Fruit fly (Drosophila melanogaster) whole organism, pupa: ENCODE measurements around the gene SPH93.

Experiments used
- CG10348 ChIP-seq: fragments of 200-800 bp; sonication (Bioruptor generic); IDR thresholded peaks from 2 replicates; pipeline ENCODE4 v1.3.6; 2022; ENCODE audit warnings: missing biosample characterization, missing genetic modification characterization
- CG12605 ChIP-seq: fragments of 200-800 bp; sonication (Bioruptor generic); IDR thresholded peaks from 2 replicates; pipeline ENCODE4 v1.3.6; 2022; ENCODE audit warnings: missing biosample characterization, missing genetic modification characterization
- CG13204 ChIP-seq: fragments of 200-800 bp; sonication (Bioruptor generic); optimal IDR thresholded peaks from 2 replicates; lab custom pipeline; 2018; ENCODE audit warnings: missing biosample characterization, mild to moderate bottlenecking, missing genetic modification characterization, moderate library complexity
- CG14655 ChIP-seq: fragments of 200-800 bp; sonication (Bioruptor generic); optimal IDR thresholded peaks from 3 replicates; lab custom pipeline; 2017; ENCODE audit warnings: mild to moderate bottlenecking, missing biosample characterization, missing genetic modification reagents, missing genetic modification characterization
- CG15710 ChIP-seq: fragments of 200-800 bp; sonication (Bioruptor generic); optimal IDR thresholded peaks from 2 replicates; lab custom pipeline; 2018; ENCODE audit warnings: missing biosample characterization, mild to moderate bottlenecking, missing genetic modification characterization, moderate library complexity
- CG17806 ChIP-seq: fragments of 200-800 bp; sonication (Bioruptor generic); optimal IDR thresholded peaks from 2 replicates; lab custom pipeline; 2018; ENCODE audit warnings: missing biosample characterization, mild to moderate bottlenecking, missing genetic modification characterization, moderate library complexity
- CG32121 ChIP-seq: fragments of 200-800 bp; sonication (Bioruptor generic); IDR thresholded peaks from 2 replicates; pipeline ENCODE4 v1.3.6; 2022; ENCODE audit warnings: missing biosample characterization, missing genetic modification characterization
- CG34367 ChIP-seq: fragments of 200-800 bp; sonication (Bioruptor generic); optimal IDR thresholded peaks from 2 replicates; lab custom pipeline; 2018; ENCODE audit warnings: missing biosample characterization, mild to moderate bottlenecking, missing genetic modification characterization
- CG4496 ChIP-seq: fragments of 200-800 bp; sonication (Bioruptor generic); IDR thresholded peaks from 3 replicates; pipeline ENCODE4 v1.3.6; 2022; ENCODE audit warnings: missing biosample characterization, missing genetic modification characterization
- CG8159 ChIP-seq: fragments of 200-800 bp; sonication (Bioruptor generic); optimal IDR thresholded peaks from 3 replicates; lab custom pipeline; 2018; ENCODE audit warnings: missing biosample characterization, mild to moderate bottlenecking, missing genetic modification characterization, moderate library complexity
- CG8301 ChIP-seq: fragments of 200-800 bp; sonication (Bioruptor generic); optimal IDR thresholded peaks from 2 replicates; lab custom pipeline; 2018; ENCODE audit warnings: missing biosample characterization, mild to moderate bottlenecking, missing genetic modification characterization
- CG9948 ChIP-seq: fragments of 200-800 bp; sonication (Bioruptor generic); optimal IDR thresholded peaks from 2 replicates; lab custom pipeline; 2018; ENCODE audit warnings: missing biosample characterization, mild to moderate bottlenecking, missing genetic modification characterization, moderate library complexity
- D1 ChIP-seq: fragments of 200-800 bp; sonication (Bioruptor generic); optimal IDR thresholded peaks from 2 replicates; lab custom pipeline; 2018; ENCODE audit warnings: missing biosample characterization, mild to moderate bottlenecking, missing genetic modification characterization, moderate library complexity
- EcR ChIP-seq: fragments of 200-800 bp; sonication (Bioruptor generic); optimal IDR thresholded peaks from 3 replicates; lab custom pipeline; 2019; ENCODE audit warnings: missing biosample characterization, missing genetic modification characterization, mild to moderate bottlenecking, moderate library complexity, missing genetic modification reagents
- Ets98B ChIP-seq: fragments of 200-800 bp; sonication (Bioruptor generic); IDR thresholded peaks from 2 replicates; pipeline ENCODE4 v1.3.6; 2022; ENCODE audit warnings: missing biosample characterization, missing genetic modification characterization
- Pif1A ChIP-seq: fragments of 200-800 bp; sonication (Bioruptor generic); optimal IDR thresholded peaks from 3 replicates; lab custom pipeline; 2016; ENCODE audit warnings: missing biosample characterization, missing genetic modification characterization
- Pif1B ChIP-seq: fragments of 200-800 bp; sonication (Bioruptor generic); optimal IDR thresholded peaks from 3 replicates; lab custom pipeline; 2016; ENCODE audit warnings: missing biosample characterization, missing genetic modification characterization
- Snoo ChIP-seq: fragments of 200-800 bp; sonication (Bioruptor generic); optimal IDR thresholded peaks from 3 replicates; lab custom pipeline; 2017; ENCODE audit warnings: missing biosample characterization, mild to moderate bottlenecking, missing genetic modification characterization, inconsistent platforms
- fd96Ca ChIP-seq: fragments of 200-800 bp; sonication (Bioruptor generic); IDR thresholded peaks from 3 replicates; pipeline ENCODE4 v1.3.6; 2022; ENCODE audit warnings: missing biosample characterization, missing genetic modification characterization
- gl ChIP-seq: fragments of 200-800 bp; sonication (Bioruptor generic); optimal IDR thresholded peaks from 2 replicates; lab custom pipeline; 2018; ENCODE audit warnings: missing biosample characterization, mild to moderate bottlenecking, missing genetic modification characterization
- rn ChIP-seq: fragments of 200-800 bp; sonication (Bioruptor generic); IDR thresholded peaks from 2 replicates; pipeline ENCODE4 v1.3.6; 2022; ENCODE audit warnings: missing biosample characterization, missing genetic modification characterization

SPH93 gene

dm6 chr2L:17457944-17458343 is 2.2 kb upstream of the SPH93 start, which contains the start of gene CG18563:
Gene CG18563 (minus strand): TSS chr2L:17458044.
- TF ChIP-seq Pif1B (GFP tag; lab: Kevin White, UChicago) (no peak), CG8301 (no peak), fd96Ca (GFP tag; lab: Robert Waterston, UW) (no peak), CG34367 (tag; lab: Kevin White, UChicago) (no peak), CG4496 (GFP tag; lab: Robert Waterston, UW) (no peak), EcR (GFP tag; lab: Kevin White, UChicago) (no peak), CG15710 (tag; lab: Kevin White, UChicago) (no peak), gl (tag; lab: Kevin White, UChicago) (no peak), D1 (tag; lab: Kevin White, UChicago) (no peak), CG10348 (GFP tag; lab: Robert Waterston, UW) (no peak), Pif1A (no peak), CG13204 (GFP tag; lab: Kevin White, UChicago) (no peak), CG17806 (tag; lab: Kevin White, UChicago) (no peak), CG8159 (tag; lab: Kevin White, UChicago) (no peak), CG9948 (tag; lab: Kevin White, UChicago) (no peak), CG14655 (GFP tag; lab: Kevin White, UChicago) (no peak), Snoo (tag; lab: Kevin White, UChicago) (no peak), CG32121 (GFP tag; lab: Robert Waterston, UW) (no peak), Ets98B (GFP tag; lab: Robert Waterston, UW) (no peak)
- TF ChIP-seq, all 21 proteins: peak for 0

- TF ChIP-seq CG34367 (tag; lab: Kevin White, UChicago) (no peak), Pif1A (no peak), CG15710 (tag; lab: Kevin White, UChicago) (no peak), CG14655 (GFP tag; lab: Kevin White, UChicago) (no peak), CG8159 (tag; lab: Kevin White, UChicago) (no peak), EcR (GFP tag; lab: Kevin White, UChicago) (no peak), rn (no peak), Pif1B (GFP tag; lab: Kevin White, UChicago) (no peak), gl (tag; lab: Kevin White, UChicago) (no peak), CG12605 (GFP tag; lab: Robert Waterston, UW) (no peak), CG17806 (tag; lab: Kevin White, UChicago) (no peak), CG13204 (GFP tag; lab: Kevin White, UChicago) (no peak), CG8301 (no peak), CG9948 (tag; lab: Kevin White, UChicago) (no peak), CG32121 (GFP tag; lab: Robert Waterston, UW) (no peak), Snoo (tag; lab: Kevin White, UChicago) (no peak), CG10348 (GFP tag; lab: Robert Waterston, UW) (no peak), D1 (tag; lab: Kevin White, UChicago) (no peak)
These were observed 3.1 kb downstream of the SPH93 start, which contains the start of gene CG5050 for dm6 chr2L:17452624-17453023. Gene CG5050 (plus strand): TSS chr2L:17452924.

- TF ChIP-seq Ets98B (GFP tag; lab: Robert Waterston, UW) (no peak), CG4496 (GFP tag; lab: Robert Waterston, UW) (no peak), Pif1B (GFP tag; lab: Kevin White, UChicago) (no peak), CG12605 (GFP tag; lab: Robert Waterston, UW) (no peak)
These were observed 3.6 kb downstream of the SPH93 start for dm6 chr2L:17452084-17452483.

DNA sequence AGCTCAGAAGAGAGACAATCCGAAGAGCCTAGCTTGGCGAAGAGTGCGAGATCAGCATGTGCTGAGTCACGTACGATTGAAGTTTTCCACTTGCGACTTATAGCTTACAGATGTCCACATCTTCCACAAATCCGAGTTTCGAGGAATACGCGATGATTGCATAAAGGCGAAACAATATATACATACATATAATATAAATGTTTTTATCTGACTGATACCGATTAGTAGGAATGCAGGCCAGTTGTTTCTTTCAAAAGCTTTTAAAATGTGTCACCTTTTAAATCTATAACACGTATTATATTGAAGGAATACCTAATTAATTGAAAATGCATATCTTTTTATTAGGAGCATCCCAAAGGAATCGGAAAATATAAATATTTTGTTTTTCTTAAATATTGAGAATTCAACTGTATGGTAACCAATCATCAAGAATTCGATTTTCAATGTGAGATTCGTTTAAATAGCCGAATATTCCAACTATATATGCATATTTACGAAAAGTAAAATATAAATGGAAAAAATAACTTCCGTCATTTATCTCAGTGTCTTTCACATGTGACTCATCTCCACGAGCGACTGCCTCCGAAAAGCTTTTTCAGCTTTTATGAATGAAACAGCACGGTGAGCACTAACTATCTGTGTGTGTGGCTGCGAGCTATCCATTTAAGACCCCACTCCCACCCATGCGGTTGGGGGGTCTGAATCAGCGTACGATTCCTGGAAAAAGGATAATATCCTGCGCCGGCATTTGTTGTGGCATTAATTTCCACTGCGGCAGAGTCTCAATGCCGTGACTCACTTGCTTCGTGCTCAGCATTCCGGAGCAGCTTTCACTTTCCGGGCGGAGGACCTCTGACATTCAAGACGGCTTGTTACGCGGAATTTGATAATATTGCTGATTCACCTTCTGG is 5.0 kb downstream of the SPH93 start:
- TF ChIP-seq CG12605 (GFP tag; lab: Robert Waterston, UW) (peak; percentile 13; the same call in 1 of the 2 replicates), CG14655 (GFP tag; lab: Kevin White, UChicago) (peak; percentile 69), CG10348 (GFP tag; lab: Robert Waterston, UW) (no peak), CG32121 (GFP tag; lab: Robert Waterston, UW) (peak; percentile 73), fd96Ca (GFP tag; lab: Robert Waterston, UW) (no peak), gl (tag; lab: Kevin White, UChicago) (peak; percentile 12), CG15710 (tag; lab: Kevin White, UChicago) (peak; percentile 63), EcR (GFP tag; lab: Kevin White, UChicago) (no peak), CG8301 (peak; percentile 64), CG13204 (GFP tag; lab: Kevin White, UChicago) (no peak), CG17806 (tag; lab: Kevin White, UChicago) (peak; percentile 74), Ets98B (GFP tag; lab: Robert Waterston, UW) (no peak; the same call in 1 of the 2 replicates), CG4496 (GFP tag; lab: Robert Waterston, UW) (peak; percentile 78), rn (no peak), CG9948 (tag; lab: Kevin White, UChicago) (peak; percentile 59), Pif1B (GFP tag; lab: Kevin White, UChicago) (peak; percentile 58), Pif1A (peak; percentile 59), CG8159 (tag; lab: Kevin White, UChicago) (peak; percentile 80), Snoo (tag; lab: Kevin White, UChicago) (peak; percentile 60), CG34367 (tag; lab: Kevin White, UChicago) (peak; percentile 36), D1 (tag; lab: Kevin White, UChicago) (peak; percentile 52)
